Worm (Caenorhabditis elegans) whole organism, L1 larva: ENCODE results near the gene C50H2.5.
A peak's percentile ranks its signal among the peaks of the same experiment; 100 is the strongest.

Experiments used
- C04F5.9 ChIP-seq: sonication (generic microtip); optimal IDR thresholded peaks from 2 replicates; lab custom pipeline; 2016; ENCODE audit warnings: missing genetic modification characterization, missing compliant biosample characterization
- C34B4.2 ChIP-seq: sonication (generic microtip); optimal IDR thresholded peaks from 2 replicates; lab custom pipeline; 2017; ENCODE audit warnings: mild to moderate bottlenecking, missing genetic modification characterization, missing compliant biosample characterization
- ama-1 ChIP-seq: fragments of 150-350 bp; optimal IDR thresholded peaks from 2 replicates; lab custom pipeline; 2014
- blmp-1 ChIP-seq: fragments of 150-350 bp; optimal IDR thresholded peaks from 2 replicates; lab custom pipeline; 2014; ENCODE audit warnings: missing biosample characterization, missing genetic modification characterization
- ceh-8 ChIP-seq: fragments of 200-800 bp; sonication (Bioruptor generic); optimal IDR thresholded peaks from 2 replicates; lab custom pipeline; 2018; ENCODE audit warnings: mild to moderate bottlenecking, missing genetic modification characterization, moderate library complexity, missing compliant biosample characterization
- ceh-88 ChIP-seq: fragments of 200-800 bp; sonication (Bioruptor generic); IDR thresholded peaks from 2 replicates; pipeline ENCODE4 v1.3.6; 2022; ENCODE audit warnings: missing genetic modification characterization, missing compliant biosample characterization
- ces-1 ChIP-seq: fragments of 150-350 bp; optimal IDR thresholded peaks from 2 replicates; lab custom pipeline; 2014; ENCODE audit warnings: missing biosample characterization, missing genetic modification reagents, missing genetic modification characterization
- efl-1 ChIP-seq, 4 experiments: fragments of 150-350 bp; optimal IDR thresholded peaks in 3 of 4; peaks in 1 of 4; 1 replicate in 1 of 4; 2 replicates in 3 of 4; lab custom pipeline; 2014; ENCODE audit warnings: missing biosample characterization in 2 of 4, missing genetic modification characterization in 2 of 4, missing genetic modification reagents in 2 of 4
- egl-13 ChIP-seq: sonication (generic microtip); optimal IDR thresholded peaks from 2 replicates; lab custom pipeline; 2016; ENCODE audit warnings: missing genotype, missing genetic modification reagents, missing genetic modification characterization, missing compliant biosample characterization
- elt-2 ChIP-seq: sonication (generic microtip); optimal IDR thresholded peaks from 2 replicates; lab custom pipeline; 2016; ENCODE audit warnings: missing genetic modification characterization, mild to moderate bottlenecking, inconsistent platforms, missing compliant biosample characterization, missing genetic modification reagents
- ets-5 ChIP-seq: fragments of 200-800 bp; sonication (Bioruptor generic); IDR thresholded peaks from 2 replicates; pipeline ENCODE4 v1.3.6; 2022; ENCODE audit warnings: missing genetic modification characterization, missing compliant biosample characterization
- fkh-10 ChIP-seq: sonication (generic microtip); optimal IDR thresholded peaks from 2 replicates; lab custom pipeline; 2017; ENCODE audit warnings: missing biosample characterization, missing genetic modification reagents, missing genetic modification characterization
- fkh-8 ChIP-seq: sonication (generic microtip); optimal IDR thresholded peaks from 2 replicates; lab custom pipeline; 2016; ENCODE audit warnings: mild to moderate bottlenecking, missing genetic modification characterization, missing compliant biosample characterization
- hlh-4 ChIP-seq: sonication (generic microtip); optimal IDR thresholded peaks from 2 replicates; lab custom pipeline; 2016; ENCODE audit warnings: mild to moderate bottlenecking, missing genetic modification characterization, missing compliant biosample characterization
- isw-1 ChIP-seq: fragments of 200-800 bp; sonication (Bioruptor generic); IDR thresholded peaks from 2 replicates; pipeline ENCODE4 v1.3.6; 2022; ENCODE audit warnings: missing genetic modification characterization, missing compliant biosample characterization
- jun-1 ChIP-seq: fragments of 150-350 bp; optimal IDR thresholded peaks from 2 replicates; lab custom pipeline; 2014; ENCODE audit warnings: missing biosample characterization, missing genetic modification reagents, missing genetic modification characterization
- lin-15B ChIP-seq: fragments of 150-350 bp; sonication (generic microtip); optimal IDR thresholded peaks from 3 replicates; lab custom pipeline; 2014; ENCODE audit warnings: missing biosample characterization, missing genetic modification characterization
- lin-35 ChIP-seq, 2 experiments: fragments of 150-350 bp; optimal IDR thresholded peaks; 2 replicates each; lab custom pipeline; 2014; ENCODE audit warnings: missing biosample characterization in 2 of 2, missing genetic modification characterization in 2 of 2, missing genetic modification reagents in 2 of 2
- lin-39 ChIP-seq: fragments of 150-350 bp; optimal IDR thresholded peaks from 2 replicates; lab custom pipeline; 2014; ENCODE audit warnings: missing biosample characterization, missing genetic modification reagents, missing genetic modification characterization
- lir-3 ChIP-seq: sonication (generic microtip); optimal IDR thresholded peaks from 2 replicates; lab custom pipeline; 2016; ENCODE audit warnings: mild to moderate bottlenecking, missing genetic modification characterization, moderate library complexity, missing compliant biosample characterization; ENCODE audit not compliant: poor library complexity
- mdl-1 ChIP-seq, 2 experiments: fragments of 150-350 bp; optimal IDR thresholded peaks; 2 replicates each; lab custom pipeline; 2014 to 2017; ENCODE audit warnings: missing biosample characterization in 2 of 2, missing genetic modification characterization in 2 of 2, inconsistent platforms in 1 of 2
- nhr-20 ChIP-seq: sonication (generic microtip); optimal IDR thresholded peaks from 2 replicates; lab custom pipeline; 2016; ENCODE audit warnings: mild to moderate bottlenecking, missing genetic modification characterization, missing compliant biosample characterization
- nhr-28 ChIP-seq: fragments of 150-350 bp; optimal IDR thresholded peaks from 2 replicates; lab custom pipeline; 2014; ENCODE audit warnings: missing biosample characterization, missing genetic modification characterization
- nhr-47 ChIP-seq: sonication (generic microtip); optimal IDR thresholded peaks from 2 replicates; lab custom pipeline; 2016; ENCODE audit warnings: mild to moderate bottlenecking, missing genetic modification characterization, moderate library complexity, missing compliant biosample characterization
- nhr-71 ChIP-seq: sonication (generic microtip); optimal IDR thresholded peaks from 2 replicates; lab custom pipeline; 2016; ENCODE audit warnings: mild to moderate bottlenecking, missing genetic modification characterization, moderate library complexity, missing compliant biosample characterization
- nhr-76 ChIP-seq: sonication (generic microtip); optimal IDR thresholded peaks from 2 replicates; lab custom pipeline; 2017; ENCODE audit warnings: missing biosample characterization, missing genetic modification characterization
- nhr-77 ChIP-seq: fragments of 150-350 bp; optimal IDR thresholded peaks from 2 replicates; lab custom pipeline; 2014; ENCODE audit warnings: missing biosample characterization, missing genetic modification characterization
- nhr-84 ChIP-seq: sonication (generic microtip); optimal IDR thresholded peaks from 2 replicates; lab custom pipeline; 2017; ENCODE audit warnings: missing biosample characterization, missing genetic modification characterization
- nhr-85 ChIP-seq: sonication (generic microtip); peaks from one replicate; lab custom pipeline; 2016; ENCODE audit warnings: missing genetic modification characterization, inconsistent platforms, missing compliant biosample characterization
- rnt-1 ChIP-seq: sonication (generic microtip); optimal IDR thresholded peaks from 2 replicates; lab custom pipeline; 2016; ENCODE audit warnings: mild to moderate bottlenecking, missing genetic modification characterization, moderate library complexity, missing compliant biosample characterization
- skn-1 ChIP-seq: fragments of 150-350 bp; optimal IDR thresholded peaks from 2 replicates; lab custom pipeline; 2014; ENCODE audit warnings: missing biosample characterization, missing genetic modification characterization
- snpc-4 ChIP-seq: fragments of 150-350 bp; optimal IDR thresholded peaks from 2 replicates; lab custom pipeline; 2014; ENCODE audit warnings: missing biosample characterization, missing genetic modification characterization
- tbx-2 ChIP-seq: sonication (generic microtip); optimal IDR thresholded peaks from 2 replicates; lab custom pipeline; 2016; ENCODE audit warnings: missing genetic modification characterization, missing compliant biosample characterization
- tlp-1 ChIP-seq: fragments of 150-350 bp; optimal IDR thresholded peaks from 2 replicates; lab custom pipeline; 2014; ENCODE audit warnings: missing biosample characterization, missing genetic modification characterization
- unc-30 ChIP-seq: sonication (generic microtip); optimal IDR thresholded peaks from 2 replicates; lab custom pipeline; 2017; ENCODE audit warnings: missing biosample characterization, missing genetic modification characterization
- vab-15 ChIP-seq: sonication (generic microtip); optimal IDR thresholded peaks from 2 replicates; lab custom pipeline; 2017; ENCODE audit warnings: missing genotype, mild to moderate bottlenecking, missing genetic modification characterization, missing compliant biosample characterization
- ztf-4 ChIP-seq: fragments of 150-350 bp; optimal IDR thresholded peaks from 2 replicates; lab custom pipeline; 2014; ENCODE audit warnings: missing biosample characterization, missing genetic modification characterization

C50H2.5 gene

DNA sequence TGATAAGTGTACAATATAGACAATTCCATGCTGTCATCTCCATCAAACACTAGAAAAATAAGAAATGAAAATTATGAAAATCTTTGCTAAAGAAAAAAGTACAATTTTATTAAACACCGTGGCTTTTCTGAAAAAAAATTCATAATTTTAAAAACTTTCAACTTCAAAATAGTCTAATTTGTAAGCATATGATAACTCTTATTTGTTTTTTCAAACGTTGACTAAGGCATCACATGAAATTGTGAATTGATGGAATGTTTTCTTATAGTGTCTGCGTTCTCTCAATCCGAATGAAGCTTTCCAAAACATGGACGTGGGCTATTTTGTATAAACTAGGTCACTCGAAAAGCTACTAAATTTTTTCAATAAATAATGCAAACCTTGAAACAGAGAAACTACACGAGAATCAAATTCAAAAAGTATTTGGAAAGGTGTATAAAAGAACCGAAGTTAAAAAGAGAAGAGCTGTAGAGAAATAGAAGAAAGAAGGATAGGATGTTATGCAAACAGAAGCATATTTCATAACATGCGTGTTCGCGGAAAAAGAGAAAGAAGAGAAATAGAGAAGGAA is 32.5 kb upstream of the C50H2.5 start, which contains the start of gene clp-9:
Gene clp-9, minus strand, starts transcription at position 51 of the 571 bp plus-strand sequence.
- peak; percentile 22 for TF ChIP-seq skn-1 (tag; lab: Kevin White, UChicago)
- peak; percentile 20 for TF ChIP-seq fkh-8
- TF ChIP-seq isw-1 (GFP tag; lab: Robert Waterston, UW) = no peak
- TF ChIP-seq ceh-88 = no peak
- peak; percentile 8 for TF ChIP-seq blmp-1 (tag; lab: Kevin White, UChicago)
- no peak for TF ChIP-seq fkh-10 (GFP tag; lab: Kevin White, UChicago)
- TF ChIP-seq efl-1 (optimal IDR thresholded peaks at IDR 0.05; lab: Kevin White, UChicago) = peak in 1 of 2 experiments; percentile 24
- TF ChIP-seq efl-1 (GFP tag; optimal IDR thresholded peaks at IDR 0.05 in 1 of 2; lab: Kevin White, UChicago) = no peak
- TF ChIP-seq jun-1 = no peak
- TF ChIP-seq lin-15B = no peak

DNA sequence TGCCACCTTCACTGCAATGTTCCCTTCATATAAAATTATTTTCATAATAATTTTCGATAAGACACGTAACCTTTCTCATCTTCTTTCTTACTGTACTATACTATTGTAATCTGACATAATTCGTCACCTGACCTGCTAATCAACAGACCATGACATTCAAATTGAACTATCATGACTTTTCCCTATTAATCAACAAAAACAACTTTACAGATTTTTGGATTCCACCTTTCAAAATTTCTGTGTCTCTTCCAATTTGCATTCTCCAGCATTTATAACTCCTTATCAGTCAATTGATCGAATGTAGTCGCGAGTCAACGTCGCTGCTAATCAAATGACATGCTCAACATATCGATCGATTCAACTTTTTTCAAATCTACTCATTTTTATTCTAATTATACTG is 28.9 kb upstream of the C50H2.5 start, which contains the start of gene fshr-1:
Gene fshr-1, plus strand, starts transcription at position 209 of the 400 bp plus-strand sequence.
- TF ChIP-seq elt-2 (peak; percentile 64), unc-30 (tag; lab: Kevin White, UChicago) (no peak), lin-35 (GFP tag; optimal IDR thresholded peaks at IDR 0.05; lab: Kevin White, UChicago) (peak in 1 of 2 experiments; percentile 14), nhr-20 (tag; lab: Kevin White, UChicago) (peak; percentile 5)

ce11 chrV:9899278-9899677 is 19.2 kb upstream of the C50H2.5 start, which contains the start of gene egl-47:
Gene egl-47 (plus strand): TSS chrV:9899578.
- TF ChIP-seq rnt-1 (tag; lab: Kevin White, UChicago) (no peak), unc-30 (tag; lab: Kevin White, UChicago) (no peak), nhr-85 (tag; lab: Kevin White, UChicago) (no peak), C04F5.9 (tag; lab: Kevin White, UChicago) (no peak), efl-1 (optimal IDR thresholded peaks at IDR 0.05; lab: Kevin White, UChicago) (no peak), efl-1 (GFP tag; optimal IDR thresholded peaks at IDR 0.05 in 1 of 2; lab: Kevin White, UChicago) (no peak), nhr-28 (tag; lab: Kevin White, UChicago) (no peak), tbx-2 (no peak), lir-3 (tag; lab: Kevin White, UChicago) (no peak)

DNA sequence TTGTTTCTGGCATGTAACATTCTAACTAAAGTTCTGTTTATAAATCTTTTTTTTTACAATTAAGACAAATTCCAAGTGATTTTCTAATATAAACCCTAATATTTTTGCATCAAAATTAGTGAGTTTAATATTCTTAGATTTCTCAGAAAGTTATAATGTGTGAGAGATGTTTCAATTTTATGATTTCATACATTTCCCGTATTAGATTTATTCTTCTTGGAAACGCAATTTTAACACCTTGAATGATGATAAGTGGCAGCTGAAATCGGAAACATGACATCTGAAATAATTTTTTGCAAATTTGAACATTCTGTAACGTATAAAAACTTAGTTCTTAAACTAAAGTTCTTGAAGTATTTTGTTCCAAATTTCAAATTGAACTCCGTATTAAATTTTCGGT is 17.4 kb upstream of the C50H2.5 start:
- TF ChIP-seq ztf-4 (tag; lab: Kevin White, UChicago) (no peak), tlp-1 (tag; lab: Kevin White, UChicago) (no peak), lin-39 (no peak), tbx-2 (no peak), fkh-8 (peak; percentile 43), egl-13 (tag; lab: Kevin White, UChicago) (peak; percentile 67), hlh-4 (peak; percentile 94), nhr-47 (peak; percentile 66), nhr-71 (tag; lab: Kevin White, UChicago) (peak; percentile 42), ceh-8 (GFP tag; lab: Kevin White, UChicago) (no peak), ama-1 (no peak)

DNA sequence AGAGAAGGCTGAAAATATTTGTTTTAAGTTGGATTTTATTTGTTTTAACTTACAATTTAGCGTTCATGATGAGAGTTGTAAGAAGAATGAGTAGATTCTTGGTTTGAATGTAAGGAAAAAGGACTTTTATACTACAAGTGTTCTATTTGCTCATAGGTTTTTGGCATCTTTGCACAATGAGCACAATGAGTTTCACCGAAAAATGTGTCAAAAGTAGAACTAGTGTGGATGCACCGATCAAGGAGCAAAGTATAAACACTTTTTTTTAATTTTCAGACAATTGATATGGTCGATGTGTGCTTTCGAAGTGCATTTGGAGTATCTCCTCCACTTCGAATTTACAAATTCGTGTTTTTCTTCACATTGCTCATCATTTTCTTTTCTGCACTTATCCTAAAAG is 12.4 kb upstream of the C50H2.5 start, which contains the start of gene fipr-11:
Gene fipr-11, minus strand, starts transcription at position 101 of the 400 bp plus-strand sequence.
- no peak for TF ChIP-seq ceh-8 (GFP tag; lab: Kevin White, UChicago)
- TF ChIP-seq snpc-4 (tag; lab: Kevin White, UChicago) = no peak
- TF ChIP-seq nhr-20 (tag; lab: Kevin White, UChicago) = no peak
- no peak for TF ChIP-seq ets-5
- TF ChIP-seq C34B4.2 (tag; lab: Kevin White, UChicago) = no peak
- no peak for TF ChIP-seq vab-15
- no peak for TF ChIP-seq elt-2
- no peak for TF ChIP-seq nhr-77 (tag; lab: Kevin White, UChicago)
- TF ChIP-seq ces-1 = no peak
- no peak for TF ChIP-seq nhr-84
- TF ChIP-seq nhr-85 (tag; lab: Kevin White, UChicago) = no peak
- TF ChIP-seq jun-1 = no peak
- no peak for TF ChIP-seq nhr-76 (tag; lab: Kevin White, UChicago)
- no peak for TF ChIP-seq mdl-1 (tag; optimal IDR thresholded peaks at IDR 0.05; lab: Kevin White, UChicago)
